Fruit fly (Drosophila melanogaster): ENCODE data around the gene Nrt.

Nrt gene

DNA sequence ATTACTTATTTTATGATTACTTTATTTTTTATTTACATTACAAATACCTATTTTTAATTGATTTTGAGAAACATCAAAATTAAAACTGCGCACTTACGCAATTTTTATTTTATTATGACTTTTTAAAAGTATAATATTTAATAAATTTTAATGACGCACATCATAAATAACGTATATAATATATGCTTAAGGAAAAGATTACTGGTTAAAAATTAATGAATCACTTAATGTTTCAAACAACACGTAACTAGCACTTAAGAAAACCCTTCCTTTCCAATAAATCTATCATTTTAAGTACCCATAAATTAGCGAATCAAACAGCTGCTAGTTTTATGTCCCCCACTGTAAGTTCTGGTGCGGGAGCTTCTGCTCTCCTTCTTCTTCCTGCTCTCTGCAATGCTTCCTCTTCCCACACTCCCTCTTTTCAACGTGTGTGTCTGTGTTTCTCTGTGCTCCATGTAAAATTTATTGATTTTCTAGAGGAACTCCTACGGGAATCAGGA lies 41.0 kb downstream of the Nrt start (continued):
- TF ChIP-seq CG2202 (tag; optimal IDR thresholded peaks at IDR 0.05) = no peak
- no peak for TF ChIP-seq CG7786 (GFP tag; optimal IDR thresholded peaks at IDR 0.05)
- TF ChIP-seq Ets65A (GFP tag) = no peak
- no peak for TF ChIP-seq zen2 (GFP tag; IDR thresholded peaks at IDR 0.05; ENCODE audit: partially characterized antibody)
- TF ChIP-seq CG14441 (GFP tag; IDR thresholded peaks at IDR 0.05) = 0 out of 2 replicates have a peak, but pooled peaks have one; percentile 21
- no peak for TF ChIP-seq CG12744 (GFP tag; optimal IDR thresholded peaks at IDR 0.05)
- TF ChIP-seq HHEX (GFP tag; optimal IDR thresholded peaks at IDR 0.05) = peak; percentile 67
- TF ChIP-seq CG13775 (GFP tag; optimal IDR thresholded peaks at IDR 0.05) = peak; percentile 81
- no peak for TF ChIP-seq CG3726 (GFP tag; IDR thresholded peaks at IDR 0.05)
- peak; percentile 30 for TF ChIP-seq ind (GFP tag; optimal IDR thresholded peaks at IDR 0.05)
- TF ChIP-seq CG1602 (GFP tag; optimal IDR thresholded peaks at IDR 0.05) = peak; percentile 66
- 0 out of 2 replicates have a peak, but pooled peaks have one; percentile 42 for TF ChIP-seq stc (GFP tag; IDR thresholded peaks at IDR 0.05)
- TF ChIP-seq CG17612 (GFP tag; IDR thresholded peaks at IDR 0.05) = no peak
- TF ChIP-seq nerfin-2 (GFP tag; IDR thresholded peaks at IDR 0.05; ENCODE audit: partially characterized antibody) = no peak
- TF ChIP-seq CG33557 (GFP tag; optimal IDR thresholded peaks at IDR 0.05) = peak; percentile 55
- TF ChIP-seq CG9215 (GFP tag; IDR thresholded peaks at IDR 0.05) = peak; percentile 48
- peak; percentile 75 for TF ChIP-seq CG12391 (tag; optimal IDR thresholded peaks at IDR 0.05)
- no peak for TF ChIP-seq bab2 (GFP tag; optimal IDR thresholded peaks at IDR 0.05)
- TF ChIP-seq fd3F (GFP tag; optimal IDR thresholded peaks at IDR 0.05) = peak; percentile 59
- no peak for TF ChIP-seq klu (GFP tag; IDR thresholded peaks at IDR 0.05)
- TF ChIP-seq fd64A (GFP tag; optimal IDR thresholded peaks at IDR 0.05) = no peak
- TF ChIP-seq toy (GFP tag; IDR thresholded peaks at IDR 0.05) = 0 out of 2 replicates have a peak, but pooled peaks have one; percentile 20
- no peak for TF ChIP-seq CG2199 (GFP tag; IDR thresholded peaks at IDR 0.05)
- TF ChIP-seq fu2 (GFP tag; optimal IDR thresholded peaks at IDR 0.05) = no peak
- TF ChIP-seq Xbp1 (GFP tag; optimal IDR thresholded peaks at IDR 0.05) = peak; percentile 64
- TF ChIP-seq Hey (tag; optimal IDR thresholded peaks at IDR 0.05) = no peak
- peak; percentile 49 for TF ChIP-seq Usf (GFP tag; optimal IDR thresholded peaks at IDR 0.05)
- TF ChIP-seq sima (GFP tag; optimal IDR thresholded peaks at IDR 0.05) = no peak
- TF ChIP-seq Sox102F (GFP tag; optimal IDR thresholded peaks at IDR 0.05) = peak; percentile 73
- TF ChIP-seq Lpt (GFP tag; optimal IDR thresholded peaks at IDR 0.05) = no peak
- TF ChIP-seq Mes4 (GFP tag; optimal IDR thresholded peaks at IDR 0.05) = no peak
- TF ChIP-seq danr (GFP tag; IDR thresholded peaks at IDR 0.05) = no peak
- TF ChIP-seq lmd (GFP tag; IDR thresholded peaks at IDR 0.05) = peak; percentile 50; the same call in 1 of the 2 replicates
- no peak for TF ChIP-seq her (GFP tag; optimal IDR thresholded peaks at IDR 0.05)
- peak; percentile 69 to 83 for TF ChIP-seq bsh (GFP tag; optimal IDR thresholded peaks at IDR 0.05)
- TF ChIP-seq CG4854 (GFP tag; optimal IDR thresholded peaks at IDR 0.05) = no peak
- no peak for TF ChIP-seq Mad (GFP tag; optimal IDR thresholded peaks at IDR 0.05)
- TF ChIP-seq fd96Cb (tag; optimal IDR thresholded peaks at IDR 0.05) = peak; percentile 72
- no peak for TF ChIP-seq CG12942 (GFP tag; optimal IDR thresholded peaks at IDR 0.05)
- TF ChIP-seq Hr3 (GFP tag; optimal IDR thresholded peaks at IDR 0.05) = peak; percentile 71
- peak; percentile 83 for TF ChIP-seq CG12659 (GFP tag; optimal IDR thresholded peaks at IDR 0.05)
- peak; percentile 9; the same call in 1 of the 2 replicates for TF ChIP-seq CG10321 (GFP tag; IDR thresholded peaks at IDR 0.05)
- no peak for TF ChIP-seq fru (optimal IDR thresholded peaks at IDR 0.05)
- no peak for TF ChIP-seq aop (GFP tag; IDR thresholded peaks at IDR 0.05)
- no peak for TF ChIP-seq CG42726 (GFP tag; IDR thresholded peaks at IDR 0.05; ENCODE audit: partially characterized antibody)
- peak; percentile 31 for TF ChIP-seq CG3407 (GFP tag; optimal IDR thresholded peaks at IDR 0.05)
- peak; percentile 75 for TF ChIP-seq CG15269 (tag; optimal IDR thresholded peaks at IDR 0.05)
- TF ChIP-seq Dbx (GFP tag; IDR thresholded peaks at IDR 0.05) = no peak
- peak; percentile 78 for TF ChIP-seq CG10209 (GFP tag; optimal IDR thresholded peaks at IDR 0.05)
- no peak for TF ChIP-seq cad (GFP tag; optimal IDR thresholded peaks at IDR 0.05)
- no peak for TF ChIP-seq crc (GFP tag; optimal IDR thresholded peaks at IDR 0.05)
- no peak for TF ChIP-seq mirr (GFP tag; optimal IDR thresholded peaks at IDR 0.05)

Data from whole organism, embryonic.